Worm (Caenorhabditis elegans): ENCODE data around the gene ctsa-3.2.

DNA sequence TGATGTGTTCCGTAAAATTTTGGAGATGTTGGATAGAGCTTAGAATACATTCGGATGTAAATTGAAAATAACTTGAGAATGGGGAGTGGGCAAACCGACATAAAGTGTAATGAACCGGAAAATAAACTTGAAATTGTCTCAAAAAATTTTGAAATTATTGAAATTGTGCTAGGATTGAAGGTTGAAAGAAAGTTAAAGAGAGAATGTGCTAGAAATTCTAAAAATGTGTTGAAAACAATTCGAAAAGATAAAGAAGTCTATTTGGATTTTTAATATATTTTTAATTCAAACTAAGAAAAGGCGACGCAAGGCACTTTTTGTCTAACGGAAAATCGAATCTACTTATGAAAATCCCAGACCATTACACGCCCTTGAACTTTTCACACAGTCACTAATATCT is 41.1 kb upstream of the ctsa-3.2 start, which contains the start of gene ZK938.3:
- TF ChIP-seq eyg-1 (tag; optimal IDR thresholded peaks at IDR 0.05) (no peak), lim-6 (tag; optimal IDR thresholded peaks at IDR 0.05) (no peak), ama-1 (optimal IDR thresholded peaks at IDR 0.05) (no peak), ref-2 (tag; optimal IDR thresholded peaks at IDR 0.05) (no peak), fkh-10 (GFP tag; optimal IDR thresholded peaks at IDR 0.05) (no peak), sox-2 (GFP tag; IDR thresholded peaks at IDR 0.05) (no peak), unc-86 (tag; optimal IDR thresholded peaks at IDR 0.05) (no peak), elt-4 (tag; optimal IDR thresholded peaks at IDR 0.05) (no peak), ceh-9 (tag; optimal IDR thresholded peaks at IDR 0.05) (no peak), C08G9.2 (tag; optimal IDR thresholded peaks at IDR 0.05) (no peak), elt-2 (tag; optimal IDR thresholded peaks at IDR 0.05) (no peak), ceh-31 (tag; optimal IDR thresholded peaks at IDR 0.05) (no peak), ceh-22 (tag; optimal IDR thresholded peaks at IDR 0.05) (no peak)

Measured in whole organism, late embryonic.